Fruit fly (Drosophila melanogaster): ENCODE results near the gene ash1.

ash1 gene

dm6 chr3L:19598369-19599148 is at the start of gene ash1, which contains the start of gene Taf6:
ash1 (minus strand) TSS chr3L:19598755.
Taf6 (plus strand) TSS chr3L:19599088.
- TF ChIP-seq CG8478 (optimal IDR thresholded peaks at IDR 0.05), result no peak
- TF ChIP-seq CTCF (optimal IDR thresholded peaks at IDR 0.05), result no peak

dm6 chr3L:19646292-19646691 is 47.7 kb upstream of the ash1 start:
- no peak for TF ChIP-seq CG8478 (optimal IDR thresholded peaks at IDR 0.05)
- TF ChIP-seq CTCF (optimal IDR thresholded peaks at IDR 0.05), result no peak

dm6 chr3L:19642448-19643020 is 44.0 kb upstream of the ash1 start, which contains the start of gene Rnf146:
Rnf146 (minus strand) TSS chr3L:19642816.
- TF ChIP-seq CTCF (optimal IDR thresholded peaks at IDR 0.05) (no peak), CG8478 (optimal IDR thresholded peaks at IDR 0.05) (no peak)

- TF ChIP-seq CTCF (optimal IDR thresholded peaks at IDR 0.05) (no peak), CG8478 (optimal IDR thresholded peaks at IDR 0.05) (no peak)
Measured at dm6 chr3L:19636821-19637460, 38.4 kb upstream of the ash1 start.

- no peak for TF ChIP-seq CTCF (optimal IDR thresholded peaks at IDR 0.05)
- TF ChIP-seq CG8478 (optimal IDR thresholded peaks at IDR 0.05), result no peak
Measured at dm6 chr3L:19635478-19635996, 37.0 kb upstream of the ash1 start, which contains the start of gene wnd. wnd (minus strand) TSS chr3L:19635783.

- TF ChIP-seq CG8478 (optimal IDR thresholded peaks at IDR 0.05), result no peak
- TF ChIP-seq CTCF (optimal IDR thresholded peaks at IDR 0.05), result no peak
Measured at dm6 chr3L:19634788-19635448, 36.4 kb upstream of the ash1 start.

dm6 chr3L:19632766-19633632 is 34.4 kb upstream of the ash1 start:
- TF ChIP-seq CG8478 (optimal IDR thresholded peaks at IDR 0.05) (no peak), CTCF (optimal IDR thresholded peaks at IDR 0.05) (no peak)

- TF ChIP-seq CG8478 (optimal IDR thresholded peaks at IDR 0.05), result no peak
Measured at dm6 chr3L:19631867-19632266, 33.3 kb upstream of the ash1 start.

dm6 chr3L:19630701-19631100 is 32.1 kb upstream of the ash1 start:
- TF ChIP-seq CG8478 (optimal IDR thresholded peaks at IDR 0.05) (no peak), CTCF (optimal IDR thresholded peaks at IDR 0.05) (no peak)

- TF ChIP-seq CG8478 (optimal IDR thresholded peaks at IDR 0.05) (no peak), CTCF (optimal IDR thresholded peaks at IDR 0.05) (peak in 1 of 2 experiments; percentile 28)
Measured at dm6 chr3L:19618072-19618958, 19.8 kb upstream of the ash1 start, which contains the start of gene asf1. asf1 (plus strand) TSS chr3L:19618894.

dm6 chr3L:19612172-19612571 is 13.6 kb upstream of the ash1 start, which contains the start of the genes Lon and PIG-F:
Lon (minus strand) TSS chr3L:19612199.
PIG-F (plus strand) TSS chr3L:19612455.
- TF ChIP-seq CTCF (optimal IDR thresholded peaks at IDR 0.05) (no peak), CG8478 (optimal IDR thresholded peaks at IDR 0.05) (no peak)

- TF ChIP-seq CTCF (optimal IDR thresholded peaks at IDR 0.05) (no peak), CG8478 (optimal IDR thresholded peaks at IDR 0.05) (no peak)
Measured at dm6 chr3L:19605974-19606497, 7.5 kb upstream of the ash1 start, which contains the start of the genes lush and CG9372. lush (minus strand) TSS chr3L:19606090. CG9372 (plus strand) TSS chr3L:19606208.

dm6 chr3L:19601413-19601812 is 2.9 kb upstream of the ash1 start, which contains the start of gene CG9368:
CG9368 (plus strand) TSS chr3L:19601633.
- TF ChIP-seq CTCF (optimal IDR thresholded peaks at IDR 0.05) (no peak), CG8478 (optimal IDR thresholded peaks at IDR 0.05) (no peak)

All from S2 (cell line).